Fruit fly (Drosophila melanogaster) whole organism, embryonic: Measurements from ENCODE around the gene CG9855.

Source experiments
- Aef1 ChIP-seq: fragments of 200-800 bp; sonication (Bioruptor generic); IDR thresholded peaks from 3 replicates; pipeline ENCODE4 v1.3.6; 2022; ENCODE audit warnings: missing biosample characterization, missing genetic modification characterization
- CG11247 ChIP-seq: fragments of 200-800 bp; sonication (Bioruptor generic); IDR thresholded peaks from 2 replicates; pipeline ENCODE4 v1.3.6; 2022; ENCODE audit warnings: missing biosample characterization, missing genetic modification characterization
- CG11504 ChIP-seq: fragments of 200-800 bp; sonication (Bioruptor generic); optimal IDR thresholded peaks from 3 replicates; lab custom pipeline; 2019; ENCODE audit warnings: missing biosample characterization, mild to moderate bottlenecking, missing genetic modification characterization, moderate library complexity
- CG11695 ChIP-seq: fragments of 200-800 bp; sonication (Bioruptor generic); IDR thresholded peaks from 3 replicates; pipeline ENCODE4 v1.3.6; 2022; ENCODE audit warnings: missing biosample characterization, missing genetic modification characterization
- CG11723 ChIP-seq: fragments of 200-800 bp; sonication (Bioruptor generic); optimal IDR thresholded peaks from 2 replicates; lab custom pipeline; 2017; ENCODE audit warnings: missing biosample characterization, mild to moderate bottlenecking, missing genetic modification characterization
- CG12104 ChIP-seq: fragments of 200-800 bp; sonication (Bioruptor generic); optimal IDR thresholded peaks from 3 replicates; lab custom pipeline; 2016; ENCODE audit warnings: missing biosample characterization, missing genetic modification characterization
- CG12769 ChIP-seq: fragments of 200-800 bp; sonication (Bioruptor generic); optimal IDR thresholded peaks from 2 replicates; lab custom pipeline; 2019; ENCODE audit warnings: missing biosample characterization, mild to moderate bottlenecking, missing genetic modification characterization, moderate library complexity
- CG13775 ChIP-seq: fragments of 200-800 bp; sonication (Bioruptor generic); optimal IDR thresholded peaks from 3 replicates; lab custom pipeline; 2017; ENCODE audit warnings: missing biosample characterization, mild to moderate bottlenecking, missing genetic modification characterization
- CG15073 ChIP-seq: fragments of 200-800 bp; sonication (Bioruptor generic); optimal IDR thresholded peaks from 2 replicates; lab custom pipeline; 2016; ENCODE audit warnings: missing biosample characterization, missing genetic modification characterization
- CG17186 ChIP-seq: fragments of 200-800 bp; sonication (Bioruptor generic); optimal IDR thresholded peaks from 3 replicates; lab custom pipeline; 2017; ENCODE audit warnings: missing biosample characterization, missing genetic modification reagents, missing genetic modification characterization
- CG18764 ChIP-seq: fragments of 200-800 bp; sonication (Bioruptor generic); optimal IDR thresholded peaks from 3 replicates; lab custom pipeline; 2016; ENCODE audit warnings: missing biosample characterization, missing genetic modification characterization
- CG33213 ChIP-seq: fragments of 200-800 bp; sonication (Bioruptor generic); optimal IDR thresholded peaks from 3 replicates; lab custom pipeline; 2016; ENCODE audit warnings: missing biosample characterization, missing genetic modification characterization
- CG34224 ChIP-seq: fragments of 200-800 bp; sonication (Bioruptor generic); IDR thresholded peaks from 3 replicates; pipeline ENCODE4 v1.3.6; 2022; ENCODE audit warnings: missing biosample characterization, missing genetic modification characterization; ENCODE audit not compliant: partially characterized antibody
- CG3838 ChIP-seq: fragments of 200-800 bp; sonication (Bioruptor generic); optimal IDR thresholded peaks from 3 replicates; lab custom pipeline; 2016; ENCODE audit warnings: missing biosample characterization, missing genetic modification characterization
- CG4328 ChIP-seq: fragments of 200-800 bp; sonication (Bioruptor generic); optimal IDR thresholded peaks from 3 replicates; lab custom pipeline; 2017; ENCODE audit warnings: missing biosample characterization, missing genetic modification reagents, missing genetic modification characterization
- CG6854 ChIP-seq: fragments of 200-800 bp; sonication (Bioruptor generic); optimal IDR thresholded peaks from 3 replicates; lab custom pipeline; 2017; ENCODE audit warnings: missing biosample characterization, mild to moderate bottlenecking, missing genetic modification characterization
- Dref ChIP-seq: fragments of 200-800 bp; sonication (Bioruptor generic); IDR thresholded peaks from 2 replicates; pipeline ENCODE4 v1.3.6; 2022; ENCODE audit warnings: missing biosample characterization, missing genetic modification characterization
- Ets97D ChIP-seq: fragments of 200-800 bp; sonication (Bioruptor generic); optimal IDR thresholded peaks from 3 replicates; lab custom pipeline; 2016; ENCODE audit warnings: missing biosample characterization, missing genetic modification characterization
- Fer3 ChIP-seq: fragments of 200-800 bp; sonication (Bioruptor generic); optimal IDR thresholded peaks from 2 replicates; lab custom pipeline; 2018; ENCODE audit warnings: missing biosample characterization, mild to moderate bottlenecking, missing genetic modification characterization, moderate library complexity
- Hmr ChIP-seq: fragments of 200-800 bp; sonication (Bioruptor generic); optimal IDR thresholded peaks from 3 replicates; lab custom pipeline; 2017; ENCODE audit warnings: mild to moderate bottlenecking, missing biosample characterization, missing genetic modification reagents, missing genetic modification characterization
- Hmx ChIP-seq: fragments of 200-800 bp; sonication (Bioruptor generic); optimal IDR thresholded peaks from 2 replicates; lab custom pipeline; 2016; ENCODE audit warnings: missing biosample characterization, missing genetic modification characterization
- MBD-R2 ChIP-seq: fragments of 200-800 bp; sonication (Bioruptor generic); IDR thresholded peaks from 2 replicates; pipeline ENCODE4 v1.3.6; 2022; ENCODE audit warnings: missing biosample characterization, missing genetic modification characterization
- Myb ChIP-seq: fragments of 200-800 bp; sonication (Bioruptor generic); optimal IDR thresholded peaks from 2 replicates; lab custom pipeline; 2016; ENCODE audit warnings: missing biosample characterization, missing genetic modification characterization
- Oli ChIP-seq: fragments of 200-800 bp; sonication (Bioruptor generic); optimal IDR thresholded peaks from 2 replicates; lab custom pipeline; 2018; ENCODE audit warnings: missing biosample characterization, mild to moderate bottlenecking, missing genetic modification characterization, moderate library complexity
- Opbp ChIP-seq: fragments of 200-800 bp; sonication (Bioruptor generic); IDR thresholded peaks from 3 replicates; pipeline ENCODE4 v1.3.6; 2022; ENCODE audit warnings: missing biosample characterization, missing genetic modification characterization; ENCODE audit not compliant: partially characterized antibody
- Pdp1 ChIP-seq, 2 experiments: fragments of 200-800 bp; sonication (Bioruptor generic); optimal IDR thresholded peaks; 3 replicates each; lab custom pipeline; 2016; ENCODE audit warnings: missing biosample characterization in 2 of 2, missing genetic modification characterization in 2 of 2, mild to moderate bottlenecking in 1 of 2, moderate library complexity in 1 of 2
- Poxn ChIP-seq: fragments of 200-800 bp; sonication (Bioruptor generic); IDR thresholded peaks from 2 replicates; pipeline ENCODE4 v1.3.6; 2022; ENCODE audit warnings: missing biosample characterization, missing genetic modification characterization
- Rx ChIP-seq: fragments of 200-800 bp; sonication (Bioruptor generic); IDR thresholded peaks from 2 replicates; pipeline ENCODE4 v1.3.6; 2022; ENCODE audit warnings: missing biosample characterization, missing genetic modification characterization
- Spps ChIP-seq: fragments of 200-800 bp; sonication (Bioruptor generic); optimal IDR thresholded peaks from 2 replicates; lab custom pipeline; 2018; ENCODE audit warnings: missing biosample characterization, mild to moderate bottlenecking, missing genetic modification characterization
- br ChIP-seq: fragments of >200 bp; optimal IDR thresholded peaks from 2 replicates; lab custom pipeline; 2017
- cwo ChIP-seq: fragments of 200-800 bp; sonication (Bioruptor generic); optimal IDR thresholded peaks from 3 replicates; lab custom pipeline; 2017; ENCODE audit warnings: missing biosample characterization, missing genetic modification characterization, mild to moderate bottlenecking, moderate library complexity, missing genetic modification reagents
- dmrt11E ChIP-seq: fragments of 200-800 bp; sonication (Bioruptor generic); optimal IDR thresholded peaks from 3 replicates; lab custom pipeline; 2018; ENCODE audit warnings: missing biosample characterization, mild to moderate bottlenecking, missing genetic modification characterization, moderate library complexity
- fd3F ChIP-seq: fragments of 200-800 bp; sonication (Bioruptor generic); optimal IDR thresholded peaks from 2 replicates; lab custom pipeline; 2018; ENCODE audit warnings: missing biosample characterization, mild to moderate bottlenecking, missing genetic modification characterization, moderate library complexity
- fd64A ChIP-seq: fragments of 200-800 bp; sonication (Bioruptor generic); optimal IDR thresholded peaks from 3 replicates; lab custom pipeline; 2018; ENCODE audit warnings: missing biosample characterization, mild to moderate bottlenecking, missing genetic modification characterization
- gce ChIP-seq: fragments of 200-800 bp; sonication (Bioruptor generic); IDR thresholded peaks from 3 replicates; pipeline ENCODE4 v1.3.6; 2022; ENCODE audit warnings: missing biosample characterization, missing genetic modification characterization
- gsb ChIP-seq: fragments of 200-800 bp; sonication (Bioruptor generic); IDR thresholded peaks from 2 replicates; pipeline ENCODE4 v1.3.6; 2022; ENCODE audit warnings: missing biosample characterization, missing genetic modification characterization
- lab ChIP-seq: fragments of 200-800 bp; sonication (Bioruptor generic); optimal IDR thresholded peaks from 3 replicates; lab custom pipeline; 2017; ENCODE audit warnings: missing biosample characterization, missing genetic modification characterization, mild to moderate bottlenecking, moderate library complexity, missing genetic modification reagents
- lola ChIP-seq, 3 experiments: fragments of >200 bp in 2 of 3; fragments of 200-800 bp in 1 of 3; sonication (Bioruptor generic) in 1 of 3; optimal IDR thresholded peaks; 2 replicates each; lab custom pipeline; 2017 to 2019; ENCODE audit warnings: missing biosample characterization in 3 of 3, missing genetic modification characterization in 3 of 3, mild to moderate bottlenecking in 1 of 3, moderate library complexity in 1 of 3
- mld ChIP-seq: fragments of 200-800 bp; sonication (Bioruptor generic); IDR thresholded peaks from 3 replicates; pipeline ENCODE4 v1.3.6; 2022; ENCODE audit warnings: missing biosample characterization, missing genetic modification characterization; ENCODE audit not compliant: partially characterized antibody
- pho ChIP-seq: fragments of 200-800 bp; sonication (Bioruptor generic); optimal IDR thresholded peaks from 2 replicates; lab custom pipeline; 2016; ENCODE audit warnings: missing biosample characterization, missing genetic modification characterization
- slp2 ChIP-seq: fragments of 200-800 bp; sonication (Bioruptor generic); optimal IDR thresholded peaks from 2 replicates; lab custom pipeline; 2016; ENCODE audit warnings: missing biosample characterization, missing genetic modification characterization
- so ChIP-seq: fragments of 200-800 bp; sonication (Bioruptor generic); IDR thresholded peaks from 3 replicates; pipeline ENCODE4 v1.3.6; 2022; ENCODE audit warnings: missing biosample characterization, missing genetic modification characterization
- ssp ChIP-seq: fragments of 200-800 bp; sonication (Bioruptor generic); IDR thresholded peaks from 2 replicates; pipeline ENCODE4 v1.3.6; 2022; ENCODE audit warnings: missing biosample characterization, missing genetic modification characterization
- vnd ChIP-seq: fragments of 200-800 bp; sonication (Bioruptor generic); IDR thresholded peaks from 3 replicates; pipeline ENCODE4 v1.3.6; 2022; ENCODE audit warnings: missing biosample characterization, missing genetic modification characterization; ENCODE audit not compliant: partially characterized antibody
- wdn ChIP-seq: fragments of 200-800 bp; sonication (Bioruptor generic); IDR thresholded peaks from 2 replicates; pipeline ENCODE4 v1.3.6; 2022; ENCODE audit warnings: missing biosample characterization, missing genetic modification characterization
- wek ChIP-seq: fragments of 200-800 bp; sonication (Bioruptor generic); optimal IDR thresholded peaks from 3 replicates; lab custom pipeline; 2018; ENCODE audit warnings: missing biosample characterization, mild to moderate bottlenecking, missing genetic modification characterization, moderate library complexity
- z ChIP-seq: fragments of 200-800 bp; sonication (Bioruptor generic); IDR thresholded peaks from 3 replicates; pipeline ENCODE4 v1.3.6; 2022; ENCODE audit warnings: missing biosample characterization, missing genetic modification characterization
- zfh1 ChIP-seq: fragments of 200-800 bp; sonication (Bioruptor generic); IDR thresholded peaks from 3 replicates; pipeline ENCODE4 v1.3.6; 2022; ENCODE audit warnings: missing biosample characterization, missing genetic modification characterization
- zfh2 ChIP-seq: fragments of 200-800 bp; sonication (Bioruptor generic); optimal IDR thresholded peaks from 2 replicates; lab custom pipeline; 2016; ENCODE audit warnings: missing biosample characterization, missing genetic modification characterization

CG9855 gene

dm6 chr3R:4428585-4429464 is 31.1 kb upstream of the CG9855 start, which contains the start of gene srl (continued):
- TF ChIP-seq Poxn (GFP tag; lab: Robert Waterston, UW) (no peak), CG3838 (GFP tag; lab: Kevin White, UChicago) (no peak), CG33213 (peak; percentile 53), CG12769 (tag; lab: Kevin White, UChicago) (peak; percentile 44), MBD-R2 (GFP tag; lab: Robert Waterston, UW) (peak; percentile 75), fd64A (GFP tag; lab: Kevin White, UChicago) (no peak), so (GFP tag; lab: Robert Waterston, UW) (no peak; the same call in 2 of the 3 replicates), fd3F (GFP tag; lab: Kevin White, UChicago) (no peak), wdn (GFP tag; lab: Robert Waterston, UW) (no peak), CG34224 (GFP tag; lab: Robert Waterston, UW) (no peak; the same call in 2 of the 3 replicates), Aef1 (GFP tag; lab: Robert Waterston, UW) (no peak), lab (no peak), Rx (no peak), CG4328 (no peak), zfh2 (GFP tag; lab: Kevin White, UChicago) (no peak), ssp (GFP tag; lab: Robert Waterston, UW) (no peak), Spps (tag; lab: Kevin White, UChicago) (no peak), cwo (GFP tag; lab: Kevin White, UChicago) (peak; percentile 42), CG11723 (no peak), CG15073 (GFP tag; lab: Kevin White, UChicago) (no peak), CG11695 (GFP tag; lab: Robert Waterston, UW) (no peak), mld (GFP tag; lab: Robert Waterston, UW) (no peak), z (GFP tag; lab: Robert Waterston, UW) (no peak), pho (GFP tag; lab: Kevin White, UChicago) (no peak), Opbp (GFP tag; lab: Robert Waterston, UW) (peak; percentile 39; the same call in 2 of the 3 replicates), Oli (tag; lab: Kevin White, UChicago) (no peak), CG6854 (GFP tag; lab: Kevin White, UChicago) (no peak), CG13775 (GFP tag; lab: Kevin White, UChicago) (no peak), Fer3 (tag; lab: Kevin White, UChicago) (no peak), gce (GFP tag; lab: Robert Waterston, UW) (no peak), CG17186 (GFP tag; lab: Kevin White, UChicago) (peak; percentile 93), Ets97D (GFP tag; lab: Kevin White, UChicago) (peak; percentile 70), slp2 (GFP tag; lab: Kevin White, UChicago) (no peak), lola (GFP tag; optimal IDR thresholded peaks at IDR 0.05; lab: Kevin White, UChicago) (no peak), Hmx (GFP tag; lab: Kevin White, UChicago) (no peak), Myb (peak; percentile 23), gsb (GFP tag; lab: Robert Waterston, UW) (no peak), zfh1 (GFP tag; lab: Robert Waterston, UW) (peak; percentile 35; the same call in 1 of the 3 replicates), CG18764 (GFP tag; lab: Kevin White, UChicago) (no peak), br (lab: Kevin White, UChicago) (no peak), CG11504 (tag; lab: Kevin White, UChicago) (no peak), Dref (GFP tag; lab: Robert Waterston, UW) (no peak), CG12104 (GFP tag; lab: Kevin White, UChicago) (no peak), vnd (GFP tag; lab: Robert Waterston, UW) (0 out of 3 replicates have a peak, but pooled peaks have one; percentile 19), CG11247 (no peak), Hmr (GFP tag; lab: Kevin White, UChicago) (no peak), Pdp1 (GFP tag; optimal IDR thresholded peaks at IDR 0.05; lab: Kevin White, UChicago) (peak in 1 of 2 experiments; percentile 48), dmrt11E (no peak), wek (GFP tag; lab: Kevin White, UChicago) (peak; percentile 42)
